Fruit fly (Drosophila melanogaster): ENCODE measurements around the gene Pkc98E.

Pkc98E gene

DNA sequence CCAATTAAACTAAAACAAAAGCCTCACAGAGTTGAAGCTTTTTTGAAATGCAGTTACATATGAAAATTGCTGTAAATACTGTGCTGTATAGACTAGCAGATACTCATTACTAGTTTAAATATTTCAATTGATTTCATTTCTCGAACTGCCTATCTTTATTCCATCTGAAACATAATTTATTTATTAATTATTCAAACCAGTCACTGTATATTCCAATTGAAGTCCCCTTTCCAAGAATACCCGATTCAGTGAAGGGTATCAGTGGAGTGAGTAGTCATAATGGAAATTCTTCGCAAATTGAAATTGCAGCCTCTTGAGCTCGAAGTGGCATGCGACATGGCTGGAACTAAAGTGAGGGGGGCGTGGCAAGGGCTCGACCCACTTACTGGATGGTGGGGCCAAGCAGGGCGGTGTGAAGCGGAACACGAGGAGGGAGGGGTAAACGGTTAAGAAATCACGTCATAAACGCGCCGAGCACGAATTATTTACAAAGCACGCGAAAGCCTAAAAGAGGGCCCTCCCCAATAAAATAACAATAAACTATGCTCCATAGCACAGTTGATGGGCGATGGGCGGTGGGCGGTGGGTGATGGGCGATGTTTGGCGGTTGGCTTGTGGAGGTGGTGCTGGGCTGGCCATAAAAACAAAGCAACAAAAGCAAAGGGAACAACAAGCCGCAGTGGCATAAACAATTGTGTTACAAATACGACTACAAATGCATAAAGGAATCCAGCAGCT, 33.9 kb upstream of the Pkc98E start (continued):
- TF ChIP-seq fd64A (GFP tag; optimal IDR thresholded peaks at IDR 0.05) = no peak
- no peak for TF ChIP-seq Dfd (GFP tag; optimal IDR thresholded peaks at IDR 0.05)
- TF ChIP-seq Mad (GFP tag; optimal IDR thresholded peaks at IDR 0.05) = no peak
- peak; percentile 47 for TF ChIP-seq CG13424 (tag; optimal IDR thresholded peaks at IDR 0.05)
- no peak for TF ChIP-seq CG3163 (GFP tag; optimal IDR thresholded peaks at IDR 0.05)
- peak; percentile 80 for TF ChIP-seq Med (GFP tag)
- no peak for TF ChIP-seq CG10979 (tag; optimal IDR thresholded peaks at IDR 0.05)
- TF ChIP-seq CG1603 (tag; optimal IDR thresholded peaks at IDR 0.05) = peak; percentile 65
- TF ChIP-seq Bdp1 (GFP tag; optimal IDR thresholded peaks at IDR 0.05) = no peak
- TF ChIP-seq nom (GFP tag; optimal IDR thresholded peaks at IDR 0.05) = no peak
- no peak for TF ChIP-seq knrl (GFP tag; IDR thresholded peaks at IDR 0.05; ENCODE audit: partially characterized antibody)
- no peak for TF ChIP-seq CG15601 (tag; optimal IDR thresholded peaks at IDR 0.05)
- peak; percentile 50; the same call in 1 of the 2 replicates for TF ChIP-seq CG31441 (GFP tag; IDR thresholded peaks at IDR 0.05)
- peak; percentile 40 for TF ChIP-seq CG12391 (tag; optimal IDR thresholded peaks at IDR 0.05)
- 0 out of 3 replicates have a peak, but pooled peaks have one; percentile 30 for TF ChIP-seq CG11456 (GFP tag; IDR thresholded peaks at IDR 0.05)
- no peak for TF ChIP-seq CG6791 (GFP tag; IDR thresholded peaks at IDR 0.05; ENCODE audit: partially characterized antibody)
- no peak for TF ChIP-seq Trl (optimal IDR thresholded peaks at IDR 0.05)
- TF ChIP-seq Trl (GFP tag; optimal IDR thresholded peaks at IDR 0.05) = no peak
- no peak for TF ChIP-seq CG31224 (GFP tag; IDR thresholded peaks at IDR 0.05)
- TF ChIP-seq gce (GFP tag; IDR thresholded peaks at IDR 0.05) = no peak; the same call in 2 of the 3 replicates
- no peak for TF ChIP-seq CG2116 (GFP tag; optimal IDR thresholded peaks at IDR 0.05)
- peak; percentile 17 for TF ChIP-seq cato (GFP tag; optimal IDR thresholded peaks at IDR 0.05; ENCODE audit: borderline replicate concordance)
- no peak for TF ChIP-seq luna (GFP tag; optimal IDR thresholded peaks at IDR 0.05)
- TF ChIP-seq crc (GFP tag; optimal IDR thresholded peaks at IDR 0.05) = no peak
- TF ChIP-seq Xrp1 (GFP tag; IDR thresholded peaks at IDR 0.05) = peak; percentile 57
- no peak for TF ChIP-seq ara (GFP tag; IDR thresholded peaks at IDR 0.05)
- no peak for TF ChIP-seq CG18011 (GFP tag; optimal IDR thresholded peaks at IDR 0.05)
- no peak for TF ChIP-seq CG1024 (GFP tag; IDR thresholded peaks at IDR 0.05)
- no peak for TF ChIP-seq Rx (GFP tag; IDR thresholded peaks at IDR 0.05)
- TF ChIP-seq CG15696 (tag; optimal IDR thresholded peaks at IDR 0.05) = no peak
- TF ChIP-seq CG2120 (GFP tag; optimal IDR thresholded peaks at IDR 0.05) = peak; percentile 34
- TF ChIP-seq CG14965 (GFP tag; optimal IDR thresholded peaks at IDR 0.05; ENCODE audit: borderline replicate concordance) = no peak
- no peak for TF ChIP-seq CG3847 (GFP tag; IDR thresholded peaks at IDR 0.05)
- TF ChIP-seq CG32772 (GFP tag; IDR thresholded peaks at IDR 0.05) = 0 out of 2 replicates have a peak, but pooled peaks have one; percentile 19
- no peak for TF ChIP-seq Six4 (GFP tag; optimal IDR thresholded peaks at IDR 0.05)
- peak; percentile 10 for TF ChIP-seq NfI (GFP tag; optimal IDR thresholded peaks at IDR 0.05)
- no peak for TF ChIP-seq CG10462 (GFP tag; optimal IDR thresholded peaks at IDR 0.05)
- TF ChIP-seq CG10366 (GFP tag; IDR thresholded peaks at IDR 0.05) = peak; percentile 56; the same call in 1 of the 2 replicates
- peak; percentile 5 for TF ChIP-seq nau (GFP tag; optimal IDR thresholded peaks at IDR 0.05)
- no peak for TF ChIP-seq zen (tag; optimal IDR thresholded peaks at IDR 0.05)
- TF ChIP-seq wek (GFP tag; optimal IDR thresholded peaks at IDR 0.05) = no peak
- peak; percentile 47; the same call in 1 of the 2 replicates for TF ChIP-seq E2f1 (GFP tag; IDR thresholded peaks at IDR 0.05)
- no peak for TF ChIP-seq CG31388 (GFP tag; optimal IDR thresholded peaks at IDR 0.05)
- TF ChIP-seq CG9215 (GFP tag; IDR thresholded peaks at IDR 0.05) = no peak
- no peak for TF ChIP-seq btn (GFP tag; optimal IDR thresholded peaks at IDR 0.05)
- no peak for TF ChIP-seq CG1832 (GFP tag; optimal IDR thresholded peaks at IDR 0.05)
- no peak for TF ChIP-seq CG5180 (GFP tag; optimal IDR thresholded peaks at IDR 0.05)
- TF ChIP-seq ham (GFP tag; IDR thresholded peaks at IDR 0.05) = no peak
- no peak for TF ChIP-seq tx (GFP tag; optimal IDR thresholded peaks at IDR 0.05)
- no peak for TF ChIP-seq Deaf1 (tag; optimal IDR thresholded peaks at IDR 0.05)
